Worm (Caenorhabditis elegans): Measurements from ENCODE around the gene sru-12.

- TF ChIP-seq him-1 (tag; optimal IDR thresholded peaks at IDR 0.05) = no peak
- no peak for TF ChIP-seq W03F9.2 (tag; optimal IDR thresholded peaks at IDR 0.05)
- no peak for TF ChIP-seq dao-5 (tag; optimal IDR thresholded peaks at IDR 0.05)
These were observed 43.5 kb downstream of the sru-12 start, which contains the start of gene sru-21 for ce11 chrIV:13626469-13626868.

All from whole organism, L4/young adult.